Worm (Caenorhabditis elegans) whole organism, L3 larva: Measurements from ENCODE around the gene zipt-2.1.

ENCODE experiments used
- R02D3.7 ChIP-seq: fragments of 150-350 bp; optimal IDR thresholded peaks from 2 replicates; lab custom pipeline; 2014; ENCODE audit warnings: missing biosample characterization, missing genetic modification characterization
- ZK546.5 ChIP-seq: sonication (generic microtip); optimal IDR thresholded peaks from 2 replicates; lab custom pipeline; 2017; ENCODE audit warnings: missing biosample characterization, missing genetic modification characterization
- ceh-16 ChIP-seq: sonication (generic microtip); optimal IDR thresholded peaks from 2 replicates; lab custom pipeline; 2017; ENCODE audit warnings: missing biosample characterization, missing genetic modification characterization
- ceh-82 ChIP-seq: fragments of 150-350 bp; optimal IDR thresholded peaks from 2 replicates; lab custom pipeline; 2014; ENCODE audit warnings: missing biosample characterization, missing genetic modification characterization
- ceh-9 ChIP-seq: sonication (generic microtip); optimal IDR thresholded peaks from 2 replicates; lab custom pipeline; 2018; ENCODE audit warnings: missing biosample characterization, missing genetic modification characterization
- daf-12 ChIP-seq: fragments of 150-350 bp; optimal IDR thresholded peaks from 2 replicates; lab custom pipeline; 2014; ENCODE audit warnings: missing biosample characterization, missing genetic modification reagents, missing genetic modification characterization
- egl-5 ChIP-seq: fragments of 150-350 bp; optimal IDR thresholded peaks from 2 replicates; lab custom pipeline; 2017; ENCODE audit warnings: missing biosample characterization, missing genetic modification reagents, missing genetic modification characterization, inconsistent platforms
- elt-2 ChIP-seq: sonication (generic microtip); optimal IDR thresholded peaks from 2 replicates; lab custom pipeline; 2016; ENCODE audit warnings: missing genetic modification reagents, mild to moderate bottlenecking, missing genetic modification characterization, missing compliant biosample characterization
- elt-3 ChIP-seq, 3 experiments: fragments of 150-350 bp in 1 of 3; sonication (generic microtip) in 2 of 3; optimal IDR thresholded peaks; 2 replicates in 2 of 3; 4 replicates in 1 of 3; lab custom pipeline; 2014 to 2017; ENCODE audit warnings: missing biosample characterization in 3 of 3, missing genetic modification characterization in 3 of 3
- eor-1 ChIP-seq, 2 experiments: fragments of 150-350 bp; optimal IDR thresholded peaks; 2 replicates each; lab custom pipeline; 2014 to 2018; ENCODE audit warnings: missing biosample characterization in 2 of 2, missing genetic modification characterization in 2 of 2
- fkh-10 ChIP-seq: sonication (generic microtip); optimal IDR thresholded peaks from 2 replicates; lab custom pipeline; 2017; ENCODE audit warnings: missing biosample characterization, missing genetic modification reagents, missing genetic modification characterization
- fkh-2 ChIP-seq: fragments of 150-350 bp; optimal IDR thresholded peaks from 2 replicates; lab custom pipeline; 2014; ENCODE audit warnings: missing biosample characterization, missing genetic modification reagents, missing genetic modification characterization
- hmg-11 ChIP-seq: sonication (generic microtip); optimal IDR thresholded peaks from 2 replicates; lab custom pipeline; 2016; ENCODE audit warnings: missing genetic modification characterization, missing compliant biosample characterization
- jun-1 ChIP-seq: fragments of 150-350 bp; optimal IDR thresholded peaks from 2 replicates; lab custom pipeline; 2014; ENCODE audit warnings: missing biosample characterization, missing genetic modification reagents, missing genetic modification characterization
- lsy-12 ChIP-seq: sonication (generic microtip); optimal IDR thresholded peaks from 2 replicates; lab custom pipeline; 2016; ENCODE audit warnings: mild to moderate bottlenecking, missing genetic modification characterization, missing compliant biosample characterization
- mdl-1 ChIP-seq: fragments of 150-350 bp; optimal IDR thresholded peaks from 2 replicates; lab custom pipeline; 2014; ENCODE audit warnings: missing biosample characterization, missing genetic modification characterization
- nfya-1 ChIP-seq: sonication (generic microtip); optimal IDR thresholded peaks from 2 replicates; lab custom pipeline; 2017; ENCODE audit warnings: missing genetic modification characterization, mild to moderate bottlenecking, missing compliant biosample characterization, antibody characterized with exemption, moderate library complexity; ENCODE audit not compliant: insufficient read depth
- nhr-12 ChIP-seq: fragments of 150-350 bp; optimal IDR thresholded peaks from 2 replicates; lab custom pipeline; 2014; ENCODE audit warnings: missing biosample characterization, missing genetic modification characterization
- nhr-237 ChIP-seq: fragments of 150-350 bp; optimal IDR thresholded peaks from 2 replicates; lab custom pipeline; 2014; ENCODE audit warnings: missing biosample characterization, missing genetic modification characterization
- nhr-43 ChIP-seq: sonication (generic microtip); optimal IDR thresholded peaks from 2 replicates; lab custom pipeline; 2016; ENCODE audit warnings: mild to moderate bottlenecking, missing genetic modification characterization, missing compliant biosample characterization; ENCODE audit not compliant: poor library complexity, severe bottlenecking
- nhr-67 ChIP-seq: fragments of 150-350 bp; optimal IDR thresholded peaks from 2 replicates; lab custom pipeline; 2014; ENCODE audit warnings: missing biosample characterization, missing genetic modification characterization
- nhr-76 ChIP-seq: fragments of 150-350 bp; sonication (generic microtip); optimal IDR thresholded peaks from 5 replicates; lab custom pipeline; 2014; ENCODE audit warnings: missing biosample characterization, missing genetic modification characterization
- nhr-77 ChIP-seq: fragments of 150-350 bp; optimal IDR thresholded peaks from 2 replicates; lab custom pipeline; 2014; ENCODE audit warnings: missing biosample characterization, missing genetic modification characterization
- pha-4 ChIP-seq: fragments of 150-350 bp; optimal IDR thresholded peaks from 2 replicates; lab custom pipeline; 2014; ENCODE audit warnings: missing biosample characterization, missing genetic modification reagents, missing genetic modification characterization
- pqm-1 ChIP-seq: fragments of 150-350 bp; optimal IDR thresholded peaks from 2 replicates; lab custom pipeline; 2017; ENCODE audit warnings: missing biosample characterization, missing genetic modification characterization, inconsistent platforms
- snpc-4 ChIP-seq: fragments of 150-350 bp; optimal IDR thresholded peaks from 2 replicates; lab custom pipeline; 2014; ENCODE audit warnings: missing biosample characterization, missing genetic modification characterization
- tbx-2 ChIP-seq: sonication (generic microtip); optimal IDR thresholded peaks from 2 replicates; lab custom pipeline; 2016; ENCODE audit warnings: mild to moderate bottlenecking, missing genetic modification characterization, missing compliant biosample characterization
- unc-39 ChIP-seq: sonication (generic microtip); optimal IDR thresholded peaks from 4 replicates; lab custom pipeline; 2017; ENCODE audit warnings: missing biosample characterization, missing genetic modification characterization
- zag-1 ChIP-seq: fragments of 150-350 bp; optimal IDR thresholded peaks from 2 replicates; lab custom pipeline; 2014; ENCODE audit warnings: missing biosample characterization, missing genetic modification characterization
- ztf-11 ChIP-seq: fragments of 150-350 bp; optimal IDR thresholded peaks from 2 replicates; lab custom pipeline; 2014; ENCODE audit warnings: missing biosample characterization, missing genetic modification characterization

zipt-2.1 gene

DNA sequence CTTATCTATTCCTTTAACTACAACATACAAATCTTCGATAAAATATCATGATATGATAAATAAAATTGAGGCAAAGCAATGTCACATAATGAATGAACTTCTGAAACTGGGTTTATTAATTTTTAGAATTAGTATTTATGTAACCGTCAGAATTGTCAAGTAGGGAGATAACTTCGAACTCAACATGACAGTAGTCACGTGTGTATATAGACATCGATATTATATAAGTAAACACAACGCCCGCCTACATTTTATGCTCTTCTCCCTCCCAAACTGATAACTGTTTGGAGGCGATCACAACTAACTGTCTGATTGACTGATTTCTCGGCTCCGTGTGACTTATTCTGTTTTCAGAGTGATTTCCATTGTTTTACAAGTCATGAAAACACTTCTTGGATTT, 38.1 kb upstream of the zipt-2.1 start, which contains the start of gene ugt-54:
TSS of gene ugt-54 (plus strand) at position 355 of the 400 bp plus-strand sequence.
- TF ChIP-seq hmg-11 (tag; lab: Kevin White, UChicago) (no peak), snpc-4 (tag; lab: Kevin White, UChicago) (no peak), ceh-16 (tag; lab: Kevin White, UChicago) (no peak), nfya-1 (tag; lab: Kevin White, UChicago) (no peak), pqm-1 (tag; lab: Kevin White, UChicago) (peak; percentile 74), egl-5 (tag; lab: Kevin White, UChicago) (no peak), tbx-2 (tag; lab: Kevin White, UChicago) (no peak), ceh-9 (no peak), jun-1 (tag; lab: Kevin White, UChicago) (no peak), elt-2 (tag; lab: Kevin White, UChicago) (peak; percentile 87), fkh-2 (tag; lab: Kevin White, UChicago) (no peak), nhr-237 (tag; lab: Kevin White, UChicago) (no peak)

DNA sequence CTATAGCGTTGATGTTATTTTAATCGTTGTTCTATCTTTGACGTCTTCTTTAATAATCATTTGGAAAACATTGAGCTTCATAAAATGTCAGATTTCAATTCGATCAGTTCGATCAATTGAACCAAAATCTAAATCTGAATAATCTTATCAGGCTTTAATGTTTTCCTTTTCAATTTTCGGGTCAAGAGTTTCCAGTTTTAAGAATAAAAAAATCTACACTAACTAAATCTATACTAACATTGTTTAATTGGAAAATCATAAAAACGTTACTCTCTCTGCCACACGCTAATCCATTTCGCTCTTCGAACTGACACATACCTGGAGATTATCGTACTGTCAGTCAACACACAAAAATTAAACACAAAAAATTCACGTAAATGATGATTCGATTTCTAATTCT, 35.2 kb upstream of the zipt-2.1 start, which contains the start of gene T25B9.11:
TSS of gene T25B9.11 (plus strand) at position 301 of the 400 bp plus-strand sequence.
- no peak for TF ChIP-seq lsy-12 (tag; lab: Kevin White, UChicago)
- TF ChIP-seq ceh-16 (tag; lab: Kevin White, UChicago): no peak
- no peak for TF ChIP-seq mdl-1 (tag; lab: Kevin White, UChicago)
- TF ChIP-seq pqm-1 (tag; lab: Kevin White, UChicago): no peak
- TF ChIP-seq ceh-82 (tag; lab: Kevin White, UChicago): no peak
- no peak for TF ChIP-seq snpc-4 (tag; lab: Kevin White, UChicago)
- no peak for TF ChIP-seq nhr-76 (tag; lab: Kevin White, UChicago)
- no peak for TF ChIP-seq ceh-9
- no peak for TF ChIP-seq unc-39 (tag; lab: Kevin White, UChicago)
- no peak for TF ChIP-seq nhr-77 (tag; lab: Kevin White, UChicago)
- no peak for TF ChIP-seq nhr-67 (tag; lab: Kevin White, UChicago)
- no peak for TF ChIP-seq ZK546.5 (tag; lab: Kevin White, UChicago)
- TF ChIP-seq pha-4 (tag; lab: Kevin White, UChicago): no peak
- no peak for TF ChIP-seq elt-3 (tag; optimal IDR thresholded peaks at IDR 0.05; lab: Kevin White, UChicago)
- TF ChIP-seq zag-1 (tag; lab: Kevin White, UChicago): no peak
- TF ChIP-seq nhr-237 (tag; lab: Kevin White, UChicago): no peak

DNA sequence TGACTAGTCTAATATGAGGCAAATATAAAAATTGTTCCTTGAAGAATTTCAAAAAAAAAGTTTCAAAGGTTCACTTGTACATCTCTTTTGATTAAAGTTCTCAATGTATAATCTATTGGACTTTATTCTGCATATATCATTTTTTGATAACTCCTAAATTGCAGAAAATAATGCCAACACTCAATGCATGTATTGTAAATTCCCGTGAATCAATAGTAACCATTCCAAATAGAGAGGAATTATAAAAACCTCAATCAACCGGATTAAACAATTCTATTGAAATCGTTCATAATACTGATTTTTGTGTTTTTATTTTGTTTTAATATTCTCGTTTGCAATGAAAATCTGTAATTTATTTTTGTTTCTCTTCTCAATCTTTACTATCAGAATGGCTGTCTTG, 34.4 kb upstream of the zipt-2.1 start, which contains the start of gene T25B9.12:
TSS of gene T25B9.12 (plus strand) at position 301 of the 400 bp plus-strand sequence.
- TF ChIP-seq R02D3.7 (tag; lab: Kevin White, UChicago) (no peak), nhr-237 (tag; lab: Kevin White, UChicago) (no peak), jun-1 (tag; lab: Kevin White, UChicago) (no peak)
- TF ChIP-seq, all 47 proteins: peak for 0

DNA sequence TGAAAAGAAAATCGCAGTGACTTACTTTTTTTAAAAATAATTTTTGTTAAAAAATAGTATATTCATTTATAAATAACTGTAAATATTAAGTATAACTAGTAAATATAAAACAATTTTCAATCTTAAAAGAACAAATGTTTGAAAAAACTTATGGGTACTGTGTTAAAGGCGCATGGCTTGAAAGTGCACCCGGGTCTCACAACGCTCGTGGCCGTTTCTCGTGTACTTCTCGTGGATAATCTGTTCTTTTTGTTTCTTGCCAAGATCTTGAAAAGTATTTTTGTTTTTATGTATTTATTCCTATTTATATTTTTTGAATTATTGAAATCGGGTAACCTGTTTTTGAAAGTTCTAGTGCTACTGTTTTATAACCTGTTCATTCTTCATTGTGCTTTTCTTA, 33.4 kb upstream of the zipt-2.1 start:
- TF ChIP-seq ceh-9 (no peak), pha-4 (tag; lab: Kevin White, UChicago) (no peak), R02D3.7 (tag; lab: Kevin White, UChicago) (no peak), nhr-43 (tag; lab: Kevin White, UChicago) (no peak), daf-12 (tag; lab: Kevin White, UChicago) (no peak), elt-2 (tag; lab: Kevin White, UChicago) (no peak), eor-1 (tag; optimal IDR thresholded peaks at IDR 0.05; lab: Kevin White, UChicago) (no peak), snpc-4 (tag; lab: Kevin White, UChicago) (no peak), ztf-11 (no peak)

DNA sequence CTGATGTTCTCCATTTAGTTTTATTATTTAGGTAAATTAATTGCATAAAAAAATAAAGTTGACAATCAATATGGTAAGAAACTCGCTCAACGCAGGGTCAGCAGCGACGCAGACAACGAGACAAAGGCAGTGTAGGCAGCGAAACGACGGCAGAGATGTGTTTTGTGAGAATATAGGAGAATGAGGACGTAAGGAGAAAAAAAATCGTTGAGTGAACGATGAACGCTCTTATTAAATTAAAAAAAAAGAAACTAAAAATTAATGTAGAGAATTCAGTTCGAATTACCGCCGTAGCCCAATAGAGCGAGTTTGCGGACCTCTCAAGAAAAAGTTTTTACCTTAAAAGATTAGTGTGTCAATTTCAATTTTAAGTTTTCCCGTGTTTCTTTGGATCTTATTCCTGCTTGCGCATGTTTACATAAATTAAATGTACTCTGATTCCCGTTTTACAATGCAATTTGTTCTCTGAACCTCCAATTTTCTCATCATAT, 31.3 kb upstream of the zipt-2.1 start, which contains the start of gene T25B9.8:
TSS of gene T25B9.8 (minus strand) at position 51 of the 491 bp plus-strand sequence.
- TF ChIP-seq nhr-12 (tag; lab: Kevin White, UChicago) (no peak), fkh-10 (GFP tag; lab: Kevin White, UChicago) (peak; percentile 3), nhr-43 (tag; lab: Kevin White, UChicago) (no peak), ceh-82 (tag; lab: Kevin White, UChicago) (no peak)
